Fruit fly (Drosophila melanogaster): ENCODE measurements around the gene Sec3.

DNA sequence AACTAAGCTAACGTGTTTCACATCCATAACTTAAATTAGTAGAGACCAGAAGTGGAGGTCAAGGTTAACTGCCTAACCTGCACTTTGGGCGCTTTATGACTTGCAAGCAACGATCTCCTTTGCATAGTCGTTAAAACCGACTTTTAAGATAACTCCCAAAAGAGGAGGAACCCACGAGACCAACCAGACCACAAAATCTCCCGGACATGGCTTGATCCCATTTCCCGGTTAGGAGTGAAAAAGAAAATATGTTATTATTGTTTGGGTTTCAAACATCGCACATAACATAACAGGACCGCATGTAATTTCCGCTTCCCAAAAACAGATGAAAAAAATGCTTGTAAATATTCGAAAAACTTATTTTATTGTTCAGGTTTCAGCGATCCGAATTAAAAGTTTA lies 41.7 kb downstream of the Sec3 start:
- TF ChIP-seq usp (GFP tag; optimal IDR thresholded peaks at IDR 0.05) (no peak), CG8478 (optimal IDR thresholded peaks at IDR 0.05) (no peak)

All from whole organism.